Fruit fly (Drosophila melanogaster) whole organism, prepupa: Measurements from ENCODE around the gene CG9733.

ENCODE experiments used
- Blimp-1 ChIP-seq: fragments of 200-800 bp; sonication (Bioruptor generic); optimal IDR thresholded peaks from 3 replicates; lab custom pipeline; 2017; ENCODE audit warnings: missing biosample characterization, missing genetic modification characterization, mild to moderate bottlenecking, moderate library complexity, missing genetic modification reagents
- CG10631 ChIP-seq: fragments of 200-800 bp; sonication (Bioruptor generic); optimal IDR thresholded peaks from 2 replicates; lab custom pipeline; 2016; ENCODE audit warnings: missing biosample characterization, missing genetic modification characterization
- CG10669 ChIP-seq: fragments of 200-800 bp; sonication (Bioruptor generic); optimal IDR thresholded peaks from 3 replicates; lab custom pipeline; 2018; ENCODE audit warnings: missing biosample characterization, mild to moderate bottlenecking, missing genetic modification characterization, moderate library complexity
- CG11294 ChIP-seq: fragments of 200-800 bp; sonication (Bioruptor generic); IDR thresholded peaks from 2 replicates; pipeline ENCODE4 v1.3.6; 2022; ENCODE audit warnings: missing biosample characterization, missing genetic modification characterization
- CG11762 ChIP-seq: fragments of 200-800 bp; sonication (Bioruptor generic); optimal IDR thresholded peaks from 3 replicates; lab custom pipeline; 2016; ENCODE audit warnings: missing biosample characterization, missing genetic modification characterization; ENCODE audit not compliant: insufficient read depth
- CG15336 ChIP-seq: fragments of 200-800 bp; sonication (Bioruptor generic); IDR thresholded peaks from 2 replicates; pipeline ENCODE4 v1.3.6; 2022; ENCODE audit warnings: missing biosample characterization, missing genetic modification characterization
- CG3032 ChIP-seq: fragments of 200-800 bp; optimal IDR thresholded peaks from 2 replicates; lab custom pipeline; 2019; ENCODE audit warnings: missing biosample characterization, mild to moderate bottlenecking, missing genetic modification characterization, moderate library complexity
- CG31627 ChIP-seq: fragments of 200-800 bp; sonication (Bioruptor generic); optimal IDR thresholded peaks from 3 replicates; lab custom pipeline; 2016; ENCODE audit warnings: missing biosample characterization, missing genetic modification characterization
- CG32006 ChIP-seq: fragments of 200-800 bp; sonication (Bioruptor generic); optimal IDR thresholded peaks from 3 replicates; lab custom pipeline; 2017; ENCODE audit warnings: missing biosample characterization, mild to moderate bottlenecking, missing genetic modification characterization
- CG3919 ChIP-seq: fragments of 200-800 bp; sonication (Bioruptor generic); optimal IDR thresholded peaks from 3 replicates; lab custom pipeline; 2016; ENCODE audit warnings: missing biosample characterization, missing genetic modification characterization
- CG6163 ChIP-seq: fragments of 200-800 bp; sonication (Bioruptor generic); IDR thresholded peaks from 3 replicates; pipeline ENCODE4 v1.3.6; 2022; ENCODE audit warnings: missing biosample characterization, missing genetic modification characterization
- CG8319 ChIP-seq: fragments of 200-800 bp; sonication (Bioruptor generic); optimal IDR thresholded peaks from 3 replicates; lab custom pipeline; 2016; ENCODE audit warnings: missing biosample characterization, missing genetic modification characterization
- CG9139 ChIP-seq: fragments of 200-800 bp; sonication (Bioruptor generic); optimal IDR thresholded peaks from 3 replicates; lab custom pipeline; 2017; ENCODE audit warnings: missing biosample characterization, mild to moderate bottlenecking, missing genetic modification characterization
- Eip78C ChIP-seq: fragments of 200-800 bp; sonication (Bioruptor generic); peaks from one replicate; lab custom pipeline; 2016; ENCODE audit warnings: missing biosample characterization, missing genetic modification characterization
- Eip93F ChIP-seq: fragments of 200-800 bp; sonication (Bioruptor generic); optimal IDR thresholded peaks from 2 replicates; lab custom pipeline; 2016; ENCODE audit warnings: missing biosample characterization, mild to moderate bottlenecking, missing genetic modification characterization
- Ets96B ChIP-seq: fragments of 200-800 bp; optimal IDR thresholded peaks from 2 replicates; lab custom pipeline; 2019; ENCODE audit warnings: missing biosample characterization, mild to moderate bottlenecking, missing genetic modification characterization, moderate library complexity
- Gug ChIP-seq: fragments of 200-800 bp; sonication (Bioruptor generic); IDR thresholded peaks from 2 replicates; pipeline ENCODE4 v1.3.6; 2022; ENCODE audit warnings: missing biosample characterization, missing genetic modification characterization
- Hr39 ChIP-seq: fragments of 200-800 bp; sonication (Bioruptor generic); optimal IDR thresholded peaks from 2 replicates; lab custom pipeline; 2016; ENCODE audit warnings: missing biosample characterization, missing genetic modification characterization
- Met ChIP-seq: fragments of 200-800 bp; sonication (Bioruptor generic); optimal IDR thresholded peaks from 3 replicates; lab custom pipeline; 2016; ENCODE audit warnings: missing biosample characterization, missing genetic modification characterization
- OdsH ChIP-seq: fragments of 200-800 bp; sonication (Bioruptor generic); optimal IDR thresholded peaks from 3 replicates; lab custom pipeline; 2016; ENCODE audit warnings: missing biosample characterization, missing genetic modification characterization
- Sox14 ChIP-seq: fragments of 200-800 bp; sonication (Bioruptor generic); optimal IDR thresholded peaks from 3 replicates; lab custom pipeline; 2016; ENCODE audit warnings: missing biosample characterization, missing genetic modification characterization
- Sox15 ChIP-seq: fragments of 200-800 bp; sonication (Bioruptor generic); optimal IDR thresholded peaks from 3 replicates; lab custom pipeline; 2016; ENCODE audit warnings: missing biosample characterization, missing genetic modification characterization
- achi ChIP-seq: fragments of 200-800 bp; sonication (Bioruptor generic); optimal IDR thresholded peaks from 3 replicates; lab custom pipeline; 2016; ENCODE audit warnings: missing biosample characterization, missing genetic modification characterization
- acj6 ChIP-seq: fragments of 200-800 bp; sonication (Bioruptor generic); optimal IDR thresholded peaks from 3 replicates; lab custom pipeline; 2016; ENCODE audit warnings: missing biosample characterization, missing genetic modification characterization
- eg ChIP-seq: fragments of 200-800 bp; sonication (Bioruptor generic); IDR thresholded peaks from 3 replicates; pipeline ENCODE4 v1.3.6; 2022; ENCODE audit warnings: missing biosample characterization, missing genetic modification characterization
- esn ChIP-seq: fragments of 200-800 bp; sonication (Bioruptor generic); optimal IDR thresholded peaks from 2 replicates; lab custom pipeline; 2016; ENCODE audit warnings: missing biosample characterization, mild to moderate bottlenecking, missing genetic modification characterization, moderate library complexity
- fd59A ChIP-seq: fragments of 200-800 bp; sonication (Bioruptor generic); optimal IDR thresholded peaks from 2 replicates; lab custom pipeline; 2017; ENCODE audit warnings: missing biosample characterization, mild to moderate bottlenecking, missing genetic modification characterization, missing genetic modification reagents
- fd85E ChIP-seq: fragments of 200-800 bp; sonication (Bioruptor generic); optimal IDR thresholded peaks from 3 replicates; lab custom pipeline; 2016; ENCODE audit warnings: missing biosample characterization, missing genetic modification characterization
- fkh ChIP-seq: fragments of 200-800 bp; sonication (Bioruptor generic); optimal IDR thresholded peaks from 3 replicates; lab custom pipeline; 2017; ENCODE audit warnings: missing biosample characterization, mild to moderate bottlenecking, missing genetic modification characterization, moderate library complexity
- lz ChIP-seq: fragments of 200-800 bp; sonication (Bioruptor generic); optimal IDR thresholded peaks from 3 replicates; lab custom pipeline; 2016; ENCODE audit warnings: missing biosample characterization, missing genetic modification characterization
- net ChIP-seq: fragments of 200-800 bp; sonication (Bioruptor generic); optimal IDR thresholded peaks from 3 replicates; lab custom pipeline; 2016; ENCODE audit warnings: missing biosample characterization, missing genetic modification characterization
- pdm3 ChIP-seq: fragments of 200-800 bp; sonication (Bioruptor generic); optimal IDR thresholded peaks from 3 replicates; lab custom pipeline; 2016; ENCODE audit warnings: missing biosample characterization, missing genetic modification characterization
- spab ChIP-seq: fragments of 200-800 bp; sonication (Bioruptor generic); optimal IDR thresholded peaks from 2 replicates; lab custom pipeline; 2017; ENCODE audit warnings: missing biosample characterization, mild to moderate bottlenecking, missing genetic modification characterization, missing genetic modification reagents
- ss ChIP-seq, 2 experiments: fragments of 200-800 bp; sonication (Bioruptor generic); optimal IDR thresholded peaks; 2 replicates in 1 of 2; 3 replicates in 1 of 2; lab custom pipeline; 2017 to 2018; ENCODE audit warnings: mild to moderate bottlenecking in 2 of 2, missing biosample characterization in 2 of 2, missing genetic modification characterization in 2 of 2, moderate library complexity in 1 of 2
- svp ChIP-seq: fragments of 200-800 bp; sonication (Bioruptor generic); peaks from one replicate; lab custom pipeline; 2016; ENCODE audit warnings: missing biosample characterization, missing genetic modification characterization
- vri ChIP-seq: fragments of 200-800 bp; sonication (Bioruptor generic); optimal IDR thresholded peaks from 3 replicates; lab custom pipeline; 2016; ENCODE audit warnings: missing biosample characterization, mild to moderate bottlenecking, missing genetic modification characterization

CG9733 gene

dm6 chr3R:30198793-30199192 is 47.7 kb downstream of the CG9733 start:
- no peak for TF ChIP-seq ss (GFP tag; optimal IDR thresholded peaks at IDR 0.05; lab: Kevin White, UChicago)
- TF ChIP-seq net (GFP tag; lab: Kevin White, UChicago), result no peak
- no peak for TF ChIP-seq Ets96B (tag; lab: Kevin White, UChicago)
- TF ChIP-seq fkh (GFP tag; lab: Kevin White, UChicago), result peak; percentile 85

- TF ChIP-seq spab (GFP tag; lab: Kevin White, UChicago), result no peak
- TF ChIP-seq CG10669 (GFP tag; lab: Kevin White, UChicago), result no peak
- no peak for TF ChIP-seq Met (GFP tag; lab: Kevin White, UChicago)
- TF ChIP-seq Sox15 (GFP tag; lab: Kevin White, UChicago), result no peak
- no peak for TF ChIP-seq fd59A (GFP tag; lab: Kevin White, UChicago)
- no peak for TF ChIP-seq CG11294 (GFP tag; lab: Robert Waterston, UW)
- TF ChIP-seq fd85E (GFP tag; lab: Kevin White, UChicago), result no peak
- TF ChIP-seq CG11762, result no peak
- TF ChIP-seq CG8319 (GFP tag; lab: Kevin White, UChicago), result no peak
- no peak for TF ChIP-seq Eip78C (GFP tag; lab: Kevin White, UChicago)
- no peak for TF ChIP-seq CG6163
These were observed 48.7 kb downstream of the CG9733 start for dm6 chr3R:30197796-30198195.

DNA sequence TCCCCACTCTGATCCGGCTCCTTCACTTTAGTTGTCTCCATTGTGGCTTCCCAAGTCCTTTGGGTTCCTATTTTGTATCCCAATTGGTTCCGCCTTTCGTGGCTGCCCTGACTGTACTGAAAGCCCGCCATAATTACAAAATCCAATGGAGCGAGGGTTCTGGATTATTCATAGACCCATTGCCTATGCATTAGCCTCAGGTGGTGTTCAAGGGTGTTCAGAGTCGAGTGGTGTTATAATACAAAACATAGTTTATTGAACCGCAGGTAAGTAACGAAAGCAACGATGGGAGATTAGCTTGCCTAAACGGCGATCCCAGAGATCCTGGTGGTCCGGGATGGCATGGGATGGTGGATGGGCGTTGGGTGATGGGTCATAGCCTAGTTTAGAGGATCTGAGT is 50.4 kb downstream of the CG9733 start, which contains the start of gene CG15531:
Gene CG15531 (minus strand): TSS at position 101 of the 400 bp plus-strand sequence.
- TF ChIP-seq CG10631 (GFP tag; lab: Kevin White, UChicago), result no peak
- TF ChIP-seq, all 60 proteins: peak for 0

DNA sequence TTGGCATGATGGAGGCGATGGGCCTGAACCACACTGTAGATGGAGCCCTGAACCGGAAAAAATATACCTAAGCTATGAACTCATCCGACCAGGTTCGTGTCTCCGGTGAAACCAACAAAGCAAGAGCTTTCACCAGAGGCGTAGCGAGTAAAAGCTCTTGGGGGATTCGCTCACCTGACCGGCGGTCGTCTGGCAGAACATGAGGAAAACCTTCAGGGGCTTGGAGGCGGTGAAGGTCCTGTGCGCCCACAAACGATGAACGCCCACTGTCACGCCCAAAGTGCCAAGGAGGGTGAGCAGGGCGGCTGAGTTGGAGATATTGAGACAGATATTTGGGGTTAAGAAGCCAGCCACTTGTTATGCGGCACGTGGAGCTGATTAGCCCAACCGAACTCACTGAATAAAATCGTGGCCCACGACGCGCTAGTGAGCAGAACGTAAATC is 50.9 kb downstream of the CG9733 start:
- TF ChIP-seq CG9139 (GFP tag; lab: Kevin White, UChicago), result no peak
- no peak for TF ChIP-seq vri
- peak; percentile 17 for TF ChIP-seq OdsH (GFP tag; lab: Kevin White, UChicago)
- TF ChIP-seq esn (GFP tag; lab: Kevin White, UChicago), result peak; percentile 20
- peak; percentile 29 for TF ChIP-seq CG10631 (GFP tag; lab: Kevin White, UChicago)
- no peak for TF ChIP-seq Blimp-1
- no peak for TF ChIP-seq Eip78C (GFP tag; lab: Kevin White, UChicago)
- peak; percentile 23 for TF ChIP-seq CG32006 (GFP tag; lab: Kevin White, UChicago)
- peak; percentile 26 for TF ChIP-seq Hr39 (GFP tag; lab: Kevin White, UChicago)
- peak; percentile 49 for TF ChIP-seq CG31627 (GFP tag; lab: Kevin White, UChicago)
- TF ChIP-seq svp (GFP tag; lab: Kevin White, UChicago), result peak; percentile 83
- peak; percentile 68 for TF ChIP-seq eg
- TF ChIP-seq CG6163, result peak; percentile 53; the same call in 2 of the 3 replicates
- 0 out of 2 replicates have a peak, but pooled peaks have one; percentile 30 for TF ChIP-seq Gug
- peak; percentile 23 for TF ChIP-seq Sox14 (GFP tag; lab: Kevin White, UChicago)
- TF ChIP-seq pdm3 (GFP tag; lab: Kevin White, UChicago), result peak; percentile 40
- peak; percentile 44 for TF ChIP-seq lz (GFP tag; lab: Kevin White, UChicago)
- TF ChIP-seq achi (GFP tag; lab: Kevin White, UChicago), result peak; percentile 6
- TF ChIP-seq CG3032 (tag; lab: Kevin White, UChicago), result peak; percentile 26
- TF ChIP-seq Eip93F (GFP tag; lab: Kevin White, UChicago), result no peak
- TF ChIP-seq acj6, result peak; percentile 5
- peak; percentile 34; the same call in 1 of the 2 replicates for TF ChIP-seq CG15336
- TF ChIP-seq CG3919, result peak; percentile 12
